Worm (Caenorhabditis elegans) whole organism, young adult: Measurements from ENCODE around the gene daf-11.

Experiments used
- B0035.1 ChIP-seq: sonication (generic microtip); optimal IDR thresholded peaks from 2 replicates; lab custom pipeline; 2016; ENCODE audit warnings: missing genetic modification characterization, mild to moderate bottlenecking, missing compliant biosample characterization, missing genotype, missing genetic modification reagents
- B0336.3 ChIP-seq: fragments of 200-800 bp; sonication (Bioruptor generic); IDR thresholded peaks from 2 replicates; pipeline ENCODE4 v1.3.6; 2022; ENCODE audit warnings: missing genetic modification characterization, missing compliant biosample characterization
- D2030.7 ChIP-seq: fragments of 200-800 bp; sonication (Bioruptor generic); IDR thresholded peaks from 2 replicates; pipeline ENCODE4 v1.3.6; 2022; ENCODE audit warnings: missing genetic modification reagents, missing genetic modification characterization, missing compliant biosample characterization
- F10E7.11 ChIP-seq: sonication (generic microtip); optimal IDR thresholded peaks from 2 replicates; lab custom pipeline; 2017; ENCODE audit warnings: mild to moderate bottlenecking, missing genetic modification characterization, moderate library complexity, missing compliant biosample characterization
- F23B12.7 ChIP-seq: sonication (generic microtip); optimal IDR thresholded peaks from 2 replicates; lab custom pipeline; 2017; ENCODE audit warnings: missing genetic modification characterization, mild to moderate bottlenecking, missing compliant biosample characterization, antibody characterized with exemption, moderate library complexity; ENCODE audit not compliant: insufficient read depth
- F37B4.10 ChIP-seq: fragments of 200-800 bp; sonication (Bioruptor generic); IDR thresholded peaks from 2 replicates; pipeline ENCODE4 v1.3.6; 2022; ENCODE audit warnings: missing genetic modification characterization, missing compliant biosample characterization
- F39B2.1 ChIP-seq: fragments of 200-800 bp; sonication (Bioruptor generic); IDR thresholded peaks from 2 replicates; pipeline ENCODE4 v1.3.6; 2022; ENCODE audit warnings: missing genetic modification reagents, missing genetic modification characterization, missing compliant biosample characterization
- F52B5.7 ChIP-seq: sonication (generic microtip); optimal IDR thresholded peaks from 2 replicates; lab custom pipeline; 2016; ENCODE audit warnings: mild to moderate bottlenecking, missing genetic modification characterization, missing compliant biosample characterization
- F55B11.4 ChIP-seq: sonication (generic microtip); optimal IDR thresholded peaks from 2 replicates; lab custom pipeline; 2016; ENCODE audit warnings: missing compliant biosample characterization, missing genetic modification characterization, borderline replicate concordance; ENCODE audit not compliant: insufficient read depth
- Y53G8AR.9 ChIP-seq: fragments of 200-800 bp; sonication (Bioruptor generic); conservative IDR thresholded peaks from 2 replicates; pipeline ENCODE4 v1.3.6; 2022; ENCODE audit warnings: missing genetic modification reagents, missing genetic modification characterization, missing compliant biosample characterization
- ZK185.1 ChIP-seq: sonication (generic microtip); optimal IDR thresholded peaks from 2 replicates; lab custom pipeline; 2016; ENCODE audit warnings: mild to moderate bottlenecking, missing genetic modification characterization, missing compliant biosample characterization; ENCODE audit not compliant: poor library complexity, severe bottlenecking
- atf-7 ChIP-seq: sonication (generic microtip); optimal IDR thresholded peaks from 2 replicates; lab custom pipeline; 2017; ENCODE audit warnings: mild to moderate bottlenecking, missing genetic modification characterization, missing compliant biosample characterization
- attf-3 ChIP-seq: fragments of 200-800 bp; sonication (Bioruptor generic); conservative IDR thresholded peaks from 2 replicates; pipeline ENCODE4 v1.3.6; 2022; ENCODE audit warnings: missing genetic modification reagents, missing genetic modification characterization, missing compliant biosample characterization
- bed-1 ChIP-seq: fragments of 200-800 bp; sonication (Bioruptor generic); IDR thresholded peaks from 2 replicates; pipeline ENCODE4 v1.3.6; 2022; ENCODE audit warnings: missing genetic modification reagents, missing genetic modification characterization, missing compliant biosample characterization
- ccch-3 ChIP-seq: fragments of 200-800 bp; sonication (Bioruptor generic); optimal IDR thresholded peaks from 2 replicates; lab custom pipeline; 2018; ENCODE audit warnings: mild to moderate bottlenecking, missing genetic modification characterization, missing compliant biosample characterization
- ceh-100 ChIP-seq: fragments of 200-800 bp; sonication (Bioruptor generic); IDR thresholded peaks from 2 replicates; pipeline ENCODE4 v1.3.6; 2022; ENCODE audit warnings: missing genetic modification reagents, missing genetic modification characterization, missing compliant biosample characterization
- dox-1 ChIP-seq: fragments of 200-800 bp; sonication (Bioruptor generic); IDR thresholded peaks from 2 replicates; pipeline ENCODE4 v1.3.6; 2022; ENCODE audit warnings: missing genetic modification reagents, missing genetic modification characterization, missing compliant biosample characterization
- egl-18 ChIP-seq: fragments of 200-800 bp; sonication (Bioruptor generic); IDR thresholded peaks from 2 replicates; pipeline ENCODE4 v1.3.6; 2022; ENCODE audit warnings: missing genetic modification reagents, missing genetic modification characterization, missing compliant biosample characterization
- ekl-4 ChIP-seq: fragments of 200-800 bp; sonication (Bioruptor generic); IDR thresholded peaks from 2 replicates; pipeline ENCODE4 v1.3.6; 2022; ENCODE audit warnings: missing genetic modification reagents, missing genetic modification characterization, missing compliant biosample characterization
- hlh-12 ChIP-seq: sonication (generic microtip); optimal IDR thresholded peaks from 2 replicates; lab custom pipeline; 2016; ENCODE audit warnings: missing genetic modification characterization, missing compliant biosample characterization
- hmg-1.2 ChIP-seq: fragments of 200-800 bp; sonication (Bioruptor generic); IDR thresholded peaks from 2 replicates; pipeline ENCODE4 v1.3.6; 2022; ENCODE audit warnings: missing genetic modification reagents, missing genetic modification characterization, missing compliant biosample characterization
- hmg-20 ChIP-seq: fragments of 200-800 bp; sonication (Bioruptor generic); IDR thresholded peaks from 2 replicates; pipeline ENCODE4 v1.3.6; 2022; ENCODE audit warnings: missing genetic modification reagents, missing genetic modification characterization, missing compliant biosample characterization
- hsf-1 ChIP-seq: fragments of 200-800 bp; sonication (Bioruptor generic); IDR thresholded peaks from 2 replicates; pipeline ENCODE4 v1.3.6; 2022; ENCODE audit warnings: missing genetic modification reagents, missing genetic modification characterization, missing compliant biosample characterization
- let-607 ChIP-seq, 2 experiments: fragments of 200-800 bp in 1 of 2; sonication (Bioruptor generic) in 1 of 2; sonication (generic microtip) in 1 of 2; optimal IDR thresholded peaks; 2 replicates each; lab custom pipeline; 2016 to 2018; ENCODE audit warnings: mild to moderate bottlenecking in 2 of 2, missing compliant biosample characterization in 2 of 2, missing genetic modification characterization in 2 of 2, moderate library complexity in 2 of 2, missing genotype in 1 of 2
- lin-35 ChIP-seq, 3 experiments: fragments of 150-350 bp in 2 of 3; sonication (generic microtip) in 1 of 3; optimal IDR thresholded peaks; 2 replicates each; lab custom pipeline; 2014 to 2018; ENCODE audit warnings: missing biosample characterization in 3 of 3, missing genetic modification characterization in 3 of 3, missing genetic modification reagents in 3 of 3
- lin-40 ChIP-seq: sonication (generic microtip); optimal IDR thresholded peaks from 2 replicates; lab custom pipeline; 2016; ENCODE audit warnings: missing genetic modification characterization, mild to moderate bottlenecking, missing compliant biosample characterization, missing genotype, missing genetic modification reagents
- lin-54 ChIP-seq: fragments of 200-800 bp; sonication (Bioruptor generic); optimal IDR thresholded peaks from 2 replicates; lab custom pipeline; 2018; ENCODE audit warnings: mild to moderate bottlenecking, missing genetic modification characterization, missing compliant biosample characterization
- lsl-1 ChIP-seq: fragments of 200-800 bp; sonication (Bioruptor generic); optimal IDR thresholded peaks from 2 replicates; lab custom pipeline; 2018; ENCODE audit warnings: mild to moderate bottlenecking, missing genetic modification characterization, moderate library complexity, missing compliant biosample characterization
- madf-6 ChIP-seq: fragments of 200-800 bp; sonication (Bioruptor generic); IDR thresholded peaks from 2 replicates; pipeline ENCODE4 v1.3.6; 2022; ENCODE audit warnings: missing genetic modification reagents, missing genetic modification characterization, missing compliant biosample characterization
- madf-8 ChIP-seq: fragments of 200-800 bp; sonication (Bioruptor generic); conservative IDR thresholded peaks from 2 replicates; pipeline ENCODE4 v1.3.6; 2022; ENCODE audit warnings: missing genetic modification reagents, missing genetic modification characterization, missing compliant biosample characterization
- nfya-1 ChIP-seq: sonication (generic microtip); optimal IDR thresholded peaks from 2 replicates; lab custom pipeline; 2017; ENCODE audit warnings: antibody characterized with exemption, missing compliant biosample characterization, missing genetic modification characterization, borderline replicate concordance; ENCODE audit not compliant: insufficient read depth
- nfyb-1 ChIP-seq: fragments of 200-800 bp; sonication (Bioruptor generic); IDR thresholded peaks from 2 replicates; pipeline ENCODE4 v1.3.6; 2022; ENCODE audit warnings: missing genetic modification reagents, missing genetic modification characterization, missing compliant biosample characterization
- nhr-120 ChIP-seq: fragments of 200-800 bp; sonication (Bioruptor generic); IDR thresholded peaks from 2 replicates; pipeline ENCODE4 v1.3.6; 2022; ENCODE audit warnings: missing genetic modification characterization, missing compliant biosample characterization
- nhr-179 ChIP-seq: sonication (generic microtip); optimal IDR thresholded peaks from 2 replicates; lab custom pipeline; 2016; ENCODE audit warnings: mild to moderate bottlenecking, missing genetic modification characterization, missing compliant biosample characterization
- nhr-80 ChIP-seq: sonication (generic microtip); optimal IDR thresholded peaks from 2 replicates; lab custom pipeline; 2016; ENCODE audit warnings: missing genetic modification characterization, missing compliant biosample characterization
- pha-4 ChIP-seq: fragments of 150-350 bp; sonication (generic microtip); optimal IDR thresholded peaks from 2 replicates; lab custom pipeline; 2014; ENCODE audit warnings: missing biosample characterization, missing genetic modification reagents, missing genetic modification characterization
- rcor-1 ChIP-seq: fragments of 200-800 bp; sonication (Bioruptor generic); IDR thresholded peaks from 2 replicates; pipeline ENCODE4 v1.3.6; 2022; ENCODE audit warnings: missing genetic modification reagents, missing genetic modification characterization, missing compliant biosample characterization
- rec-8 ChIP-seq, 2 experiments: sonication (generic microtip); optimal IDR thresholded peaks; 2 replicates each; lab custom pipeline; 2016; ENCODE audit warnings: mild to moderate bottlenecking in 2 of 2, missing genetic modification characterization in 2 of 2, missing genetic modification reagents in 2 of 2, missing genotype in 2 of 2, missing biosample characterization in 1 of 2, missing compliant biosample characterization in 1 of 2, moderate library complexity in 1 of 2
- snpc-1.1 ChIP-seq: sonication (generic microtip); optimal IDR thresholded peaks from 2 replicates; lab custom pipeline; 2017; ENCODE audit warnings: missing genetic modification characterization, mild to moderate bottlenecking, missing compliant biosample characterization, antibody characterized with exemption, moderate library complexity, missing genotype, missing genetic modification reagents; ENCODE audit not compliant: insufficient read depth
- snpc-1.3 ChIP-seq: sonication (generic microtip); optimal IDR thresholded peaks from 2 replicates; lab custom pipeline; 2017; ENCODE audit warnings: missing genetic modification characterization, mild to moderate bottlenecking, missing compliant biosample characterization, antibody characterized with exemption, moderate library complexity, missing genotype, missing genetic modification reagents; ENCODE audit not compliant: insufficient read depth
- tbp1 ChIP-seq: fragments of 200-800 bp; sonication (Bioruptor generic); optimal IDR thresholded peaks from 2 replicates; lab custom pipeline; 2018; ENCODE audit warnings: mild to moderate bottlenecking, missing genetic modification characterization, missing compliant biosample characterization
- unc-62 ChIP-seq: fragments of 150-350 bp; optimal IDR thresholded peaks from 2 replicates; lab custom pipeline; 2014; ENCODE audit warnings: missing biosample characterization, missing genetic modification reagents, missing genetic modification characterization
- ztf-6 ChIP-seq: fragments of 200-800 bp; sonication (Bioruptor generic); IDR thresholded peaks from 2 replicates; pipeline ENCODE4 v1.3.6; 2022; ENCODE audit warnings: missing genetic modification reagents, missing genetic modification characterization, missing compliant biosample characterization

Gene daf-11

DNA sequence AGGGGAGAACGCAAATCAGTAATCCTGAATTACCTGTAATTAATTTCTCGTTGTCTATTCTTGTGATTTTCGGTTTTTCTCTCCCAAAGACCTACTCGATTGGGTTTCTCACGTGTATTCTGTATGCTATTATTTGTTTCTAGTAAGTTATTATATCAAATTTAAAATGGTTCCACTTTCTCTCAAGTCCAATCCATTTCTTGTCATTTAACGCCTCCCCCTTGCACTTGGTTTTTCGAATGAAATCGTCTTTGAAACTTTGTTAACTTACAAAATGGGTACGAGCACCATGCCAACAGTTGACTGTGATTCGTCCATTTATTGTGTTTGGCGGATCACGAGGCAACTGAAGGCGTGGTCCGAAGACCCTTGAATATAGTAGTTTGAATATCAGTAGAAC is 43.8 kb upstream of the daf-11 start:
- no peak for TF ChIP-seq hmg-20 (GFP tag; lab: Robert Waterston, UW)
- TF ChIP-seq madf-6 (GFP tag; lab: Robert Waterston, UW), result no peak
- TF ChIP-seq rcor-1 (GFP tag; lab: Robert Waterston, UW), result no peak
- no peak for TF ChIP-seq snpc-1.3 (tag; lab: Kevin White, UChicago)
- no peak for TF ChIP-seq egl-18 (GFP tag; lab: Robert Waterston, UW)
- TF ChIP-seq madf-8 (GFP tag; lab: Robert Waterston, UW), result no peak
- no peak for TF ChIP-seq atf-7 (tag; lab: Kevin White, UChicago)
- TF ChIP-seq hsf-1 (GFP tag; lab: Robert Waterston, UW), result no peak
- no peak for TF ChIP-seq lsl-1 (GFP tag; lab: Kevin White, UChicago)
- TF ChIP-seq let-607 (tag; optimal IDR thresholded peaks at IDR 0.05; lab: Kevin White, UChicago), result no peak
- no peak for TF ChIP-seq attf-3 (GFP tag; lab: Robert Waterston, UW)

DNA sequence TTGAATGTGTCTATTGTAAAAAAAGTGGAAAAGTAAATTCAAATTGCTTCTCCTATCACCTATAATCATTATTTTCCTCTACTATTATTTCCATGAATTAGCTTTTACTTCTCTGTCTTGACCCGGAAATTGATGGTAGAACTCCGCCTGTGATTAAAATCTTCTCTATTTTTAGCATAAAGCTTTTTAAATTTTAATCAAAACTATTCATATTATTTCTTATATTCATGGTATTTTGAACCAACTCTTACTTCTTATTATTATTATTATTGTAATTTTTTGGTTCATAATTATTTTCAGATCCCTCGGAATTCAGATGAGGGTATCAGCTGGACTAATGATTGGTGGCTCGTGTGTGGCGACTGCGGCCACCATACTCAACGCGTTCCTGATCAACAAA is 41.2 kb upstream of the daf-11 start, which contains the start of gene sel-11:
Gene sel-11, plus strand, starts transcription at position 301 of the 400 bp plus-strand sequence.
- TF ChIP-seq bed-1 (GFP tag; lab: Robert Waterston, UW) (no peak), unc-62 (GFP tag; lab: Kevin White, UChicago) (no peak), B0336.3 (GFP tag; lab: Robert Waterston, UW) (no peak), F55B11.4 (tag; lab: Kevin White, UChicago) (no peak), hlh-12 (no peak), F37B4.10 (no peak), ZK185.1 (tag; lab: Kevin White, UChicago) (no peak), ekl-4 (GFP tag; lab: Robert Waterston, UW) (no peak), F52B5.7 (tag; lab: Kevin White, UChicago) (no peak), ztf-6 (no peak), lin-40 (tag; lab: Kevin White, UChicago) (no peak), lin-35 (GFP tag; optimal IDR thresholded peaks at IDR 0.05; lab: Kevin White, UChicago) (no peak), rcor-1 (GFP tag; lab: Robert Waterston, UW) (no peak), F23B12.7 (tag; lab: Kevin White, UChicago) (no peak), F39B2.1 (no peak), ccch-3 (GFP tag; lab: Kevin White, UChicago) (no peak), lin-54 (GFP tag; lab: Kevin White, UChicago) (no peak)

DNA sequence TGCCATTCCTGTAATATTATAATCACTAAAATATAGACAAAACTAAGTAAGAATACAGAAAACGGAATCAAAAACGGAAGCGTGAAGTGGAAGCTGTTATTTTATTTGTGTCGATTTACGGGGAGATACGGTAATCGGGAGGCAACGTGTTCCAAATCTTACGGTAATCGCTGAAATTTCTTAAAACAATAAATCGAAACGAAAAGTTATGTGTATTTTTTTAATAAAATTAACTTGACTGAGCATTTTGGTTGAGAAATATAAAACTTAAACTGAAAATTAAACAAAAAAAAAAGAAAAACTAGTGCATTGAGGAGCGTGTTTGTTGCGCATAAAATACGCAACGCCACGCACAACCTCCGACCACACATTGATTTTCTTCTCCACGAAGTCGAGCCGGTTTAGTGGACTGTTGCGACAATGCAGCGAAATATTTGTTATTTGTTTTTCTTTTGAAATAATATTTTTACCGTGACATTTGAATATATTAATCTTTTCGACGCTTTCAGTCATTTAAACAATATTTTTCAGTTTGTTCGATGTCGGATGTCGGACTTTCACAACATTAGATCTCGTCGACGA is 38.6 kb upstream of the daf-11 start, which contains the start of the genes F55A11.1 and syx-5:
Gene F55A11.1, minus strand, starts transcription at position 13 of the 582 bp plus-strand sequence.
Gene syx-5, plus strand, starts transcription at position 532 of the 582 bp plus-strand sequence.
- TF ChIP-seq tbp1 (GFP tag; lab: Kevin White, UChicago) (peak; percentile 58), madf-8 (GFP tag; lab: Robert Waterston, UW) (peak; percentile 34; the same call in 1 of the 2 replicates), hmg-1.2 (peak; percentile 61), pha-4 (tag; lab: Kevin White, UChicago) (no peak), D2030.7 (GFP tag; lab: Robert Waterston, UW) (peak; percentile 56; the same call in 1 of the 2 replicates), nhr-120 (GFP tag; lab: Robert Waterston, UW) (no peak), ceh-100 (peak; percentile 61), lin-35 (GFP tag; optimal IDR thresholded peaks at IDR 0.05; lab: Kevin White, UChicago) (peak in 1 of 3 experiments; percentile 69), B0035.1 (peak; percentile 7), F10E7.11 (tag; lab: Kevin White, UChicago) (no peak), nhr-80 (tag; lab: Kevin White, UChicago) (peak; percentile 63), snpc-1.1 (tag; lab: Kevin White, UChicago) (peak; percentile 15), lin-40 (tag; lab: Kevin White, UChicago) (peak; percentile 95), nfya-1 (tag; lab: Kevin White, UChicago) (no peak), Y53G8AR.9 (GFP tag; lab: Robert Waterston, UW) (peak; percentile 23; the same call in 1 of the 2 replicates), rcor-1 (GFP tag; lab: Robert Waterston, UW) (peak; percentile 79), rec-8 (tag; optimal IDR thresholded peaks at IDR 0.05; lab: Kevin White, UChicago) (no peak), dox-1 (GFP tag; lab: Robert Waterston, UW) (peak; percentile 86), lsl-1 (GFP tag; lab: Kevin White, UChicago) (peak; percentile 97), nfyb-1 (peak; percentile 84), nhr-179 (no peak)
